Worm (Caenorhabditis elegans) whole organism, L4 larva: Measurements from ENCODE around the gene K05F1.13.

Experiments used
- F37D6.2 ChIP-seq: sonication (generic microtip); optimal IDR thresholded peaks from 2 replicates; lab custom pipeline; 2016; ENCODE audit warnings: mild to moderate bottlenecking, missing genetic modification characterization, missing compliant biosample characterization
- R02D3.7 ChIP-seq: fragments of 150-350 bp; sonication (generic microtip); optimal IDR thresholded peaks from 3 replicates; lab custom pipeline; 2014; ENCODE audit warnings: missing biosample characterization, missing genetic modification characterization
- T20F7.1 ChIP-seq: fragments of 200-800 bp; sonication (Bioruptor generic); optimal IDR thresholded peaks from 2 replicates; lab custom pipeline; 2018; ENCODE audit warnings: mild to moderate bottlenecking, missing genetic modification characterization, missing compliant biosample characterization
- Y105C5A.15 ChIP-seq: fragments of 200-800 bp; sonication (Bioruptor generic); IDR thresholded peaks from 2 replicates; pipeline ENCODE4 v1.3.6; 2022; ENCODE audit warnings: missing genetic modification characterization, missing compliant biosample characterization
- Y48G9A.11 ChIP-seq: fragments of 200-800 bp; sonication (Bioruptor generic); IDR thresholded peaks from 2 replicates; pipeline ENCODE4 v1.3.6; 2022; ENCODE audit warnings: missing genetic modification reagents, missing genetic modification characterization, missing compliant biosample characterization
- Y5F2A.4 ChIP-seq: fragments of 200-800 bp; sonication (Bioruptor generic); optimal IDR thresholded peaks from 2 replicates; lab custom pipeline; 2018; ENCODE audit warnings: mild to moderate bottlenecking, missing genetic modification characterization, missing compliant biosample characterization
- Y75B8A.6 ChIP-seq: fragments of 200-800 bp; sonication (Bioruptor generic); IDR thresholded peaks from 2 replicates; pipeline ENCODE4 v1.3.6; 2022; ENCODE audit warnings: missing genetic modification reagents, missing genetic modification characterization, missing compliant biosample characterization
- ZK337.2 ChIP-seq: fragments of 200-800 bp; sonication (Bioruptor generic); IDR thresholded peaks from 2 replicates; pipeline ENCODE4 v1.3.6; 2022; ENCODE audit warnings: missing genetic modification reagents, missing genetic modification characterization, missing compliant biosample characterization
- aly-2 ChIP-seq: sonication (generic microtip); optimal IDR thresholded peaks from 2 replicates; lab custom pipeline; 2018; ENCODE audit warnings: missing biosample characterization, missing genetic modification characterization
- attf-4 ChIP-seq: sonication (generic microtip); optimal IDR thresholded peaks from 3 replicates; lab custom pipeline; 2017; ENCODE audit warnings: missing biosample characterization, missing genetic modification characterization
- ceh-32 ChIP-seq: sonication (generic microtip); optimal IDR thresholded peaks from 2 replicates; lab custom pipeline; 2016; ENCODE audit warnings: mild to moderate bottlenecking, missing genetic modification characterization, missing compliant biosample characterization; ENCODE audit not compliant: poor library complexity
- cey-2 ChIP-seq: sonication (generic microtip); optimal IDR thresholded peaks from 3 replicates; lab custom pipeline; 2017; ENCODE audit warnings: missing genetic modification characterization, mild to moderate bottlenecking, missing compliant biosample characterization, antibody characterized with exemption, borderline replicate concordance; ENCODE audit not compliant: insufficient read depth
- ctbp-1 ChIP-seq: fragments of 200-800 bp; sonication (Bioruptor generic); IDR thresholded peaks from 2 replicates; pipeline ENCODE4 v1.3.6; 2022; ENCODE audit warnings: missing genetic modification reagents, missing genetic modification characterization, missing compliant biosample characterization
- daf-16 ChIP-seq, 3 experiments: sonication (generic microtip); optimal IDR thresholded peaks; 2 replicates each; lab custom pipeline; 2016 to 2017; ENCODE audit warnings: missing genetic modification characterization in 3 of 3, missing genetic modification reagents in 3 of 3, mild to moderate bottlenecking in 2 of 3, missing compliant biosample characterization in 2 of 3, missing biosample characterization in 1 of 3, moderate library complexity in 1 of 3
- dmd-6 ChIP-seq: fragments of 200-800 bp; sonication (Bioruptor generic); IDR thresholded peaks from 2 replicates; pipeline ENCODE4 v1.3.6; 2022; ENCODE audit warnings: missing genetic modification reagents, missing genetic modification characterization, missing compliant biosample characterization
- dmd-9 ChIP-seq: fragments of 200-800 bp; sonication (Bioruptor generic); IDR thresholded peaks from 2 replicates; pipeline ENCODE4 v1.3.6; 2022; ENCODE audit warnings: missing genetic modification reagents, missing genetic modification characterization, missing compliant biosample characterization
- dpl-1 ChIP-seq: fragments of 150-350 bp; optimal IDR thresholded peaks from 2 replicates; lab custom pipeline; 2014; ENCODE audit warnings: missing biosample characterization, missing genetic modification reagents, missing genetic modification characterization
- duxl-1 ChIP-seq: sonication (generic microtip); optimal IDR thresholded peaks from 2 replicates; lab custom pipeline; 2016; ENCODE audit warnings: mild to moderate bottlenecking, missing genetic modification characterization, moderate library complexity, missing compliant biosample characterization; ENCODE audit not compliant: poor library complexity
- dve-1 ChIP-seq: sonication (generic microtip); optimal IDR thresholded peaks from 2 replicates; lab custom pipeline; 2017; ENCODE audit warnings: antibody characterized with exemption, mild to moderate bottlenecking, missing genetic modification characterization, missing compliant biosample characterization; ENCODE audit not compliant: insufficient read depth
- gei-8 ChIP-seq: fragments of 200-800 bp; sonication (Bioruptor generic); optimal IDR thresholded peaks from 2 replicates; lab custom pipeline; 2018; ENCODE audit warnings: mild to moderate bottlenecking, missing genetic modification characterization, missing compliant biosample characterization
- hlh-30 ChIP-seq: sonication (generic microtip); optimal IDR thresholded peaks from 2 replicates; lab custom pipeline; 2017; ENCODE audit warnings: antibody characterized with exemption, mild to moderate bottlenecking, missing genetic modification characterization, missing compliant biosample characterization; ENCODE audit not compliant: insufficient read depth
- lin-1 ChIP-seq: fragments of 200-800 bp; sonication (Bioruptor generic); IDR thresholded peaks from 2 replicates; pipeline ENCODE4 v1.3.6; 2022; ENCODE audit warnings: missing genetic modification reagents, missing genetic modification characterization, missing compliant biosample characterization
- lin-38 ChIP-seq: fragments of 200-800 bp; sonication (Bioruptor generic); IDR thresholded peaks from 2 replicates; pipeline ENCODE4 v1.3.6; 2022; ENCODE audit warnings: missing genetic modification reagents, missing genetic modification characterization, missing compliant biosample characterization
- lsy-2 ChIP-seq, 2 experiments: fragments of 150-350 bp in 1 of 2; sonication (generic microtip) in 1 of 2; optimal IDR thresholded peaks; 2 replicates each; lab custom pipeline; 2014 to 2017; ENCODE audit warnings: missing biosample characterization in 2 of 2, missing genetic modification characterization in 2 of 2
- mdl-1 ChIP-seq, 2 experiments: fragments of 150-350 bp in 1 of 2; sonication (generic microtip) in 1 of 2; optimal IDR thresholded peaks; 2 replicates each; lab custom pipeline; 2014 to 2017; ENCODE audit warnings: missing biosample characterization in 2 of 2, missing genetic modification characterization in 2 of 2
- mes-2 ChIP-seq: sonication (generic microtip); optimal IDR thresholded peaks from 2 replicates; lab custom pipeline; 2016; ENCODE audit warnings: missing genotype, mild to moderate bottlenecking, missing genetic modification characterization, missing compliant biosample characterization; ENCODE audit not compliant: poor library complexity, severe bottlenecking
- nhr-11 ChIP-seq: fragments of 150-350 bp; optimal IDR thresholded peaks from 2 replicates; lab custom pipeline; 2014; ENCODE audit warnings: missing biosample characterization, missing genetic modification characterization
- nhr-237 ChIP-seq: sonication (generic microtip); optimal IDR thresholded peaks from 2 replicates; lab custom pipeline; 2017; ENCODE audit warnings: missing biosample characterization, missing genetic modification characterization
- nhr-41 ChIP-seq: fragments of 200-800 bp; sonication (Bioruptor generic); IDR thresholded peaks from 2 replicates; pipeline ENCODE4 v1.3.6; 2022; ENCODE audit warnings: missing genetic modification reagents, missing genetic modification characterization, missing compliant biosample characterization
- nhr-42 ChIP-seq: fragments of 200-800 bp; sonication (Bioruptor generic); IDR thresholded peaks from 2 replicates; pipeline ENCODE4 v1.3.6; 2022; ENCODE audit warnings: missing genetic modification characterization, missing compliant biosample characterization
- nhr-48 ChIP-seq: sonication (generic microtip); optimal IDR thresholded peaks from 2 replicates; lab custom pipeline; 2016; ENCODE audit warnings: mild to moderate bottlenecking, missing genetic modification characterization, missing compliant biosample characterization
- nhr-77 ChIP-seq: fragments of 150-350 bp; optimal IDR thresholded peaks from 2 replicates; lab custom pipeline; 2014; ENCODE audit warnings: missing biosample characterization, missing genetic modification characterization
- pha-4 ChIP-seq, 2 experiments: fragments of 150-350 bp in 1 of 2; fragments of 200-800 bp in 1 of 2; sonication (Bioruptor generic) in 1 of 2; IDR thresholded peaks in 1 of 2; optimal IDR thresholded peaks in 1 of 2; 2 replicates each; pipeline versions ENCODE4 v1.3.6 to Lab custom; 2014 to 2022; ENCODE audit warnings: missing genetic modification characterization in 2 of 2, missing genetic modification reagents in 2 of 2, missing biosample characterization in 1 of 2, missing compliant biosample characterization in 1 of 2
- pqm-1 ChIP-seq: sonication (generic microtip); optimal IDR thresholded peaks from 2 replicates; lab custom pipeline; 2017; ENCODE audit warnings: missing biosample characterization, missing genetic modification characterization
- saeg-2 ChIP-seq: fragments of 200-800 bp; sonication (Bioruptor generic); IDR thresholded peaks from 2 replicates; pipeline ENCODE4 v1.3.6; 2022; ENCODE audit warnings: missing genetic modification reagents, missing genetic modification characterization, missing compliant biosample characterization
- sdz-12 ChIP-seq: fragments of 200-800 bp; sonication (Bioruptor generic); optimal IDR thresholded peaks from 2 replicates; lab custom pipeline; 2018; ENCODE audit warnings: mild to moderate bottlenecking, missing genetic modification characterization, missing compliant biosample characterization
- skn-1 ChIP-seq: fragments of 150-350 bp; optimal IDR thresholded peaks from 2 replicates; lab custom pipeline; 2014; ENCODE audit warnings: missing biosample characterization, missing genetic modification characterization
- snpc-4 ChIP-seq: fragments of 150-350 bp; optimal IDR thresholded peaks from 2 replicates; lab custom pipeline; 2014; ENCODE audit warnings: missing biosample characterization, missing genetic modification characterization
- spr-3 ChIP-seq: fragments of 200-800 bp; sonication (Bioruptor generic); optimal IDR thresholded peaks from 2 replicates; lab custom pipeline; 2018; ENCODE audit warnings: mild to moderate bottlenecking, missing genetic modification characterization, missing compliant biosample characterization
- tra-1 ChIP-seq: fragments of 200-800 bp; sonication (Bioruptor generic); IDR thresholded peaks from 2 replicates; pipeline ENCODE4 v1.3.6; 2022; ENCODE audit warnings: missing genetic modification reagents, missing genetic modification characterization, missing compliant biosample characterization
- unc-130 ChIP-seq: sonication (generic microtip); optimal IDR thresholded peaks from 2 replicates; lab custom pipeline; 2016; ENCODE audit warnings: missing genetic modification reagents, missing genetic modification characterization, missing compliant biosample characterization
- unc-62 ChIP-seq, 3 experiments: fragments of 150-350 bp in 1 of 3; sonication (generic microtip); optimal IDR thresholded peaks in 2 of 3; peaks in 1 of 3; 1 replicate in 1 of 3; 2 replicates in 2 of 3; lab custom pipeline; 2014 to 2017; ENCODE audit warnings: missing biosample characterization in 3 of 3, missing genetic modification characterization in 3 of 3, missing genetic modification reagents in 3 of 3, missing genotype in 1 of 3
- zfp-2 ChIP-seq: sonication (generic microtip); optimal IDR thresholded peaks from 2 replicates; lab custom pipeline; 2016; ENCODE audit warnings: mild to moderate bottlenecking, missing genetic modification characterization, missing compliant biosample characterization
- zip-2 ChIP-seq: fragments of 150-350 bp; optimal IDR thresholded peaks from 2 replicates; lab custom pipeline; 2014; ENCODE audit warnings: missing biosample characterization, missing genetic modification characterization
- ztf-7 ChIP-seq: fragments of 150-350 bp; optimal IDR thresholded peaks from 2 replicates; lab custom pipeline; 2014; ENCODE audit warnings: missing biosample characterization, missing genetic modification characterization

K05F1.13 gene

ce11 chrII:5781935-5782921, 6.7 kb upstream of the K05F1.13 start, which contains the start of gene K05F1.6:
Gene K05F1.6, plus strand, starts transcription at chrII:5782520.
- peak; percentile 69 for TF ChIP-seq dve-1
- no peak for TF ChIP-seq nhr-77
- peak; percentile 79 for TF ChIP-seq mes-2 (tag; lab: Kevin White, UChicago)
- no peak for TF ChIP-seq nhr-11 (tag; lab: Kevin White, UChicago)
- TF ChIP-seq duxl-1 (tag; lab: Kevin White, UChicago): peak; percentile 79
- no peak for TF ChIP-seq ztf-7 (tag; lab: Kevin White, UChicago)
- no peak for TF ChIP-seq R02D3.7 (tag; lab: Kevin White, UChicago)
- peak; percentile 88 for TF ChIP-seq tra-1 (GFP tag; lab: Robert Waterston, UW)
- TF ChIP-seq nhr-237 (tag; lab: Kevin White, UChicago): no peak
- TF ChIP-seq sdz-12 (GFP tag; lab: Kevin White, UChicago): peak; percentile 71
- TF ChIP-seq lsy-2 (tag; optimal IDR thresholded peaks at IDR 0.05; lab: Kevin White, UChicago): peak in 1 of 2 experiments; percentile 54
- TF ChIP-seq pha-4 (GFP tag; IDR thresholded peaks at IDR 0.05; lab: Robert Waterston, UW): peak; percentile 85; the same call in 1 of the 2 replicates
- no peak for TF ChIP-seq pha-4 (tag; optimal IDR thresholded peaks at IDR 0.05; lab: Kevin White, UChicago)
- no peak for TF ChIP-seq Y75B8A.6 (GFP tag; lab: Robert Waterston, UW)
- no peak for TF ChIP-seq aly-2 (tag; lab: Kevin White, UChicago)
- TF ChIP-seq Y48G9A.11: peak; percentile 84
- no peak for TF ChIP-seq ceh-32
- 0 out of 2 replicates have a peak, but pooled peaks have one; percentile 38 for TF ChIP-seq Y105C5A.15
- TF ChIP-seq zfp-2 (tag; lab: Kevin White, UChicago): peak; percentile 23
- peak; percentile 63; the same call in 1 of the 2 replicates for TF ChIP-seq nhr-42
- TF ChIP-seq lin-1 (GFP tag; lab: Robert Waterston, UW): peak; percentile 82; the same call in 1 of the 2 replicates
- no peak for TF ChIP-seq skn-1
- TF ChIP-seq daf-16 (GFP tag; optimal IDR thresholded peaks at IDR 0.05; lab: Kevin White, UChicago): peak; percentile 75 to 88
- peak; percentile 50 for TF ChIP-seq daf-16 (tag; optimal IDR thresholded peaks at IDR 0.05; lab: Kevin White, UChicago)
- peak; percentile 60 for TF ChIP-seq T20F7.1 (GFP tag; lab: Kevin White, UChicago)
- peak; percentile 60; the same call in 1 of the 2 replicates for TF ChIP-seq dmd-9 (GFP tag; lab: Robert Waterston, UW)
- TF ChIP-seq Y5F2A.4 (GFP tag; lab: Kevin White, UChicago): peak; percentile 83
- TF ChIP-seq F37D6.2 (tag; lab: Kevin White, UChicago): peak; percentile 31
- TF ChIP-seq nhr-48: peak; percentile 46
- peak; percentile 84 for TF ChIP-seq spr-3 (GFP tag; lab: Kevin White, UChicago)
- no peak for TF ChIP-seq pqm-1 (tag; lab: Kevin White, UChicago)
- peak; percentile 78 for TF ChIP-seq unc-130
- peak in 1 of 2 experiments; percentile 17 for TF ChIP-seq mdl-1 (tag; optimal IDR thresholded peaks at IDR 0.05; lab: Kevin White, UChicago)
- TF ChIP-seq unc-62 (GFP tag; optimal IDR thresholded peaks at IDR 0.05 in 1 of 2; lab: Kevin White, UChicago): peak in 1 of 2 experiments; percentile 92
- no peak for TF ChIP-seq unc-62 (tag; optimal IDR thresholded peaks at IDR 0.05; lab: Kevin White, UChicago)
- no peak for TF ChIP-seq cey-2
- no peak for TF ChIP-seq snpc-4
- TF ChIP-seq zip-2 (tag; lab: Kevin White, UChicago): peak; percentile 42
- TF ChIP-seq attf-4 (tag; lab: Kevin White, UChicago): no peak
- peak; percentile 66 for TF ChIP-seq ctbp-1 (GFP tag; lab: Robert Waterston, UW)
- peak; percentile 79 for TF ChIP-seq lin-38 (GFP tag; lab: Robert Waterston, UW)
- TF ChIP-seq dpl-1 (GFP tag; lab: Kevin White, UChicago): peak; percentile 12
- peak; percentile 81; the same call in 1 of the 2 replicates for TF ChIP-seq saeg-2 (GFP tag; lab: Robert Waterston, UW)
- TF ChIP-seq gei-8 (GFP tag; lab: Kevin White, UChicago): peak; percentile 91
- TF ChIP-seq dmd-6 (GFP tag; lab: Robert Waterston, UW): peak; percentile 60
- peak; percentile 62 for TF ChIP-seq hlh-30 (tag; lab: Kevin White, UChicago)
- TF ChIP-seq nhr-41 (GFP tag; lab: Robert Waterston, UW): peak; percentile 81
- TF ChIP-seq ZK337.2 (GFP tag; lab: Robert Waterston, UW): peak; percentile 56; the same call in 1 of the 2 replicates
